Worm (Caenorhabditis elegans) whole organism, L3 larva: Measurements from ENCODE around the gene flwr-1.
"Not testable (repeated sequence)": the region's sequence is repeated elsewhere in the genome, so short reads cannot be mapped to it uniquely, and the experiment has no call there.

Source experiments
- ZK546.5 ChIP-seq: sonication (generic microtip); optimal IDR thresholded peaks from 2 replicates; lab custom pipeline; 2017; ENCODE audit warnings: missing biosample characterization, missing genetic modification characterization
- aly-2 ChIP-seq: fragments of 150-350 bp; optimal IDR thresholded peaks from 2 replicates; lab custom pipeline; 2014; ENCODE audit warnings: missing biosample characterization, missing genetic modification characterization
- ama-1 ChIP-seq: fragments of 150-350 bp; optimal IDR thresholded peaks from 2 replicates; lab custom pipeline; 2018
- ceh-16 ChIP-seq: sonication (generic microtip); optimal IDR thresholded peaks from 2 replicates; lab custom pipeline; 2017; ENCODE audit warnings: missing biosample characterization, missing genetic modification characterization
- ceh-28 ChIP-seq: fragments of 150-350 bp; optimal IDR thresholded peaks from 2 replicates; lab custom pipeline; 2014; ENCODE audit warnings: missing biosample characterization, missing genetic modification reagents, missing genetic modification characterization
- ceh-9 ChIP-seq: sonication (generic microtip); optimal IDR thresholded peaks from 2 replicates; lab custom pipeline; 2018; ENCODE audit warnings: missing biosample characterization, missing genetic modification characterization
- daf-12 ChIP-seq: fragments of 150-350 bp; optimal IDR thresholded peaks from 2 replicates; lab custom pipeline; 2014; ENCODE audit warnings: missing biosample characterization, missing genetic modification reagents, missing genetic modification characterization
- egl-27 ChIP-seq: sonication (generic microtip); optimal IDR thresholded peaks from 4 replicates; lab custom pipeline; 2017; ENCODE audit warnings: missing biosample characterization, missing genetic modification reagents, missing genetic modification characterization
- elt-2 ChIP-seq: sonication (generic microtip); optimal IDR thresholded peaks from 2 replicates; lab custom pipeline; 2016; ENCODE audit warnings: missing genetic modification reagents, mild to moderate bottlenecking, missing genetic modification characterization, missing compliant biosample characterization
- elt-3 ChIP-seq, 3 experiments: fragments of 150-350 bp in 1 of 3; sonication (generic microtip) in 2 of 3; optimal IDR thresholded peaks; 2 replicates in 2 of 3; 4 replicates in 1 of 3; lab custom pipeline; 2014 to 2017; ENCODE audit warnings: missing biosample characterization in 3 of 3, missing genetic modification characterization in 3 of 3
- eor-1 ChIP-seq, 2 experiments: fragments of 150-350 bp; optimal IDR thresholded peaks; 2 replicates each; lab custom pipeline; 2014 to 2018; ENCODE audit warnings: missing biosample characterization in 2 of 2, missing genetic modification characterization in 2 of 2
- fkh-10 ChIP-seq: sonication (generic microtip); optimal IDR thresholded peaks from 2 replicates; lab custom pipeline; 2017; ENCODE audit warnings: missing biosample characterization, missing genetic modification reagents, missing genetic modification characterization
- hmg-11 ChIP-seq: sonication (generic microtip); optimal IDR thresholded peaks from 2 replicates; lab custom pipeline; 2016; ENCODE audit warnings: missing genetic modification characterization, missing compliant biosample characterization
- jun-1 ChIP-seq: fragments of 150-350 bp; optimal IDR thresholded peaks from 2 replicates; lab custom pipeline; 2014; ENCODE audit warnings: missing biosample characterization, missing genetic modification reagents, missing genetic modification characterization
- lin-15B ChIP-seq: fragments of 150-350 bp; optimal IDR thresholded peaks from 2 replicates; lab custom pipeline; 2014; ENCODE audit warnings: missing biosample characterization, missing genetic modification characterization
- lin-39 ChIP-seq: fragments of 150-350 bp; optimal IDR thresholded peaks from 2 replicates; lab custom pipeline; 2018; ENCODE audit warnings: missing biosample characterization, missing genetic modification reagents, missing genetic modification characterization
- lsy-12 ChIP-seq: sonication (generic microtip); optimal IDR thresholded peaks from 2 replicates; lab custom pipeline; 2016; ENCODE audit warnings: mild to moderate bottlenecking, missing genetic modification characterization, missing compliant biosample characterization
- mml-1 ChIP-seq: fragments of 150-350 bp; sonication (generic microtip); optimal IDR thresholded peaks from 3 replicates; lab custom pipeline; 2014; ENCODE audit warnings: missing biosample characterization, missing genetic modification characterization
- nhr-12 ChIP-seq: fragments of 150-350 bp; optimal IDR thresholded peaks from 2 replicates; lab custom pipeline; 2014; ENCODE audit warnings: missing biosample characterization, missing genetic modification characterization
- nhr-23 ChIP-seq: fragments of 150-350 bp; optimal IDR thresholded peaks from 2 replicates; lab custom pipeline; 2014; ENCODE audit warnings: missing biosample characterization, missing genetic modification reagents, missing genetic modification characterization
- nhr-237 ChIP-seq: fragments of 150-350 bp; optimal IDR thresholded peaks from 2 replicates; lab custom pipeline; 2014; ENCODE audit warnings: missing biosample characterization, missing genetic modification characterization
- nhr-28 ChIP-seq: fragments of 150-350 bp; optimal IDR thresholded peaks from 2 replicates; lab custom pipeline; 2014; ENCODE audit warnings: missing biosample characterization, missing genetic modification characterization
- nhr-43 ChIP-seq: sonication (generic microtip); optimal IDR thresholded peaks from 2 replicates; lab custom pipeline; 2016; ENCODE audit warnings: mild to moderate bottlenecking, missing genetic modification characterization, missing compliant biosample characterization; ENCODE audit not compliant: poor library complexity, severe bottlenecking
- nhr-67 ChIP-seq: fragments of 150-350 bp; optimal IDR thresholded peaks from 2 replicates; lab custom pipeline; 2014; ENCODE audit warnings: missing biosample characterization, missing genetic modification characterization
- nhr-76 ChIP-seq: fragments of 150-350 bp; sonication (generic microtip); optimal IDR thresholded peaks from 5 replicates; lab custom pipeline; 2014; ENCODE audit warnings: missing biosample characterization, missing genetic modification characterization
- pha-4 ChIP-seq: fragments of 150-350 bp; optimal IDR thresholded peaks from 2 replicates; lab custom pipeline; 2014; ENCODE audit warnings: missing biosample characterization, missing genetic modification reagents, missing genetic modification characterization
- pqm-1 ChIP-seq: fragments of 150-350 bp; optimal IDR thresholded peaks from 2 replicates; lab custom pipeline; 2017; ENCODE audit warnings: missing biosample characterization, missing genetic modification characterization, inconsistent platforms
- sea-2 ChIP-seq: fragments of 150-350 bp; sonication (generic microtip); optimal IDR thresholded peaks from 4 replicates; lab custom pipeline; 2014; ENCODE audit warnings: missing biosample characterization, missing genetic modification reagents, missing genetic modification characterization
- snpc-4 ChIP-seq: fragments of 150-350 bp; optimal IDR thresholded peaks from 2 replicates; lab custom pipeline; 2014; ENCODE audit warnings: missing biosample characterization, missing genetic modification characterization
- unc-39 ChIP-seq: sonication (generic microtip); optimal IDR thresholded peaks from 4 replicates; lab custom pipeline; 2017; ENCODE audit warnings: missing biosample characterization, missing genetic modification characterization
- unc-62 ChIP-seq: fragments of 150-350 bp; sonication (generic microtip); optimal IDR thresholded peaks from 4 replicates; lab custom pipeline; 2014; ENCODE audit warnings: missing biosample characterization, missing genetic modification reagents, missing genetic modification characterization
- ztf-4 ChIP-seq: fragments of 150-350 bp; optimal IDR thresholded peaks from 2 replicates; lab custom pipeline; 2014; ENCODE audit warnings: missing biosample characterization, missing genetic modification characterization

Gene flwr-1

DNA sequence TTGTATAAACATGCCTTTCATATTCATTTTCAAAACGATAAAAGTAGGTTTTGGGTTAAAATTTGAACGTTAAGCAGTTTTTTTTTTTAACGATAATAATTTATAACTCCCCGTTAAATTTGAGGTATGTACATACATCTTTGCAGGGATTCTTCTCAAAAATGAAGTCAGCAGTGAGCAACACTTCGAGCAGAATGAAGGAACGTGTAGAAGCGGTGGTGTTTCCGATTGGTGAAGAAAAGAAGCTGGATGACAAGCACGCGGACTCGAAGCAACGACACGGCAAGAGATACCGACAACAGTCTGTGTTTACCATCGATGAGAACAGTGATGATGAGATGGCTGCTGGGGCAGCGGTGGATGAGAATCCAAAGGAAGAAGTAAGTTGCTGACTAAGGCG, 3.0 kb upstream of the flwr-1 start:
- TF ChIP-seq nhr-43 (no peak), nhr-67 (tag; lab: Kevin White, UChicago) (no peak), jun-1 (tag; lab: Kevin White, UChicago) (no peak), lin-15B (tag; lab: Kevin White, UChicago) (no peak), ama-1 (no peak), nhr-28 (tag; lab: Kevin White, UChicago) (no peak), elt-3 (tag; optimal IDR thresholded peaks at IDR 0.05; lab: Kevin White, UChicago) (no peak), unc-62 (GFP tag; lab: Kevin White, UChicago) (no peak), aly-2 (tag; lab: Kevin White, UChicago) (no peak), snpc-4 (tag; lab: Kevin White, UChicago) (no peak), egl-27 (tag; lab: Kevin White, UChicago) (no peak), ztf-4 (no peak), nhr-76 (tag; lab: Kevin White, UChicago) (no peak), daf-12 (tag; lab: Kevin White, UChicago) (no peak), sea-2 (no peak), ceh-16 (tag; lab: Kevin White, UChicago) (no peak), eor-1 (tag; optimal IDR thresholded peaks at IDR 0.05; lab: Kevin White, UChicago) (no peak)

ce11 chrX:14969615-14970014, 456 bp downstream of the flwr-1 start:
- TF ChIP-seq lsy-12 (tag; lab: Kevin White, UChicago) (no peak), ama-1 (no peak), elt-2 (tag; lab: Kevin White, UChicago) (peak; percentile 9)

- not testable (repeated sequence) for TF ChIP-seq ztf-4; pha-4 (tag; lab: Kevin White, UChicago); egl-27 (tag; lab: Kevin White, UChicago)
- TF ChIP-seq, all 47 proteins: peak for 0; not testable (repeated sequence) for 47
Measured at ce11 chrX:14966515-14966914, 3.6 kb downstream of the flwr-1 start, which contains the start of gene F20D1.22. F20D1.22 (plus strand) TSS chrX:14966815.

- no peak for TF ChIP-seq unc-39 (tag; lab: Kevin White, UChicago)
- TF ChIP-seq nhr-12 (tag; lab: Kevin White, UChicago), result no peak
- TF ChIP-seq snpc-4 (tag; lab: Kevin White, UChicago), result no peak
- TF ChIP-seq nhr-43, result no peak
- TF ChIP-seq lsy-12 (tag; lab: Kevin White, UChicago), result no peak
- TF ChIP-seq pha-4 (tag; lab: Kevin White, UChicago), result no peak
- TF ChIP-seq eor-1 (tag; optimal IDR thresholded peaks at IDR 0.05; lab: Kevin White, UChicago), result no peak
- no peak for TF ChIP-seq nhr-76 (tag; lab: Kevin White, UChicago)
- no peak for TF ChIP-seq ZK546.5 (tag; lab: Kevin White, UChicago)
- no peak for TF ChIP-seq ama-1
- TF ChIP-seq daf-12 (tag; lab: Kevin White, UChicago), result no peak
- no peak for TF ChIP-seq egl-27 (tag; lab: Kevin White, UChicago)
- no peak for TF ChIP-seq sea-2
- no peak for TF ChIP-seq pqm-1
Measured at ce11 chrX:14965761-14966160, 4.3 kb downstream of the flwr-1 start, which contains the start of gene F45B8.5. F45B8.5 (plus strand) TSS chrX:14966061.

- no peak for TF ChIP-seq unc-39 (tag; lab: Kevin White, UChicago)
- TF ChIP-seq nhr-237 (tag; lab: Kevin White, UChicago), result no peak
- no peak for TF ChIP-seq mml-1 (tag; lab: Kevin White, UChicago)
- no peak for TF ChIP-seq ceh-28 (tag; lab: Kevin White, UChicago)
- TF ChIP-seq daf-12 (tag; lab: Kevin White, UChicago), result no peak
- TF ChIP-seq aly-2 (tag; lab: Kevin White, UChicago), result no peak
Measured at ce11 chrX:14964253-14964652, 5.8 kb downstream of the flwr-1 start, which contains the start of gene rgs-11. rgs-11 (plus strand) TSS chrX:14964553.

- TF ChIP-seq ceh-16 (tag; lab: Kevin White, UChicago), result no peak
- no peak for TF ChIP-seq nhr-23 (tag; lab: Kevin White, UChicago)
- no peak for TF ChIP-seq nhr-76 (tag; lab: Kevin White, UChicago)
- TF ChIP-seq pha-4 (tag; lab: Kevin White, UChicago), result no peak
- TF ChIP-seq jun-1 (tag; lab: Kevin White, UChicago), result no peak
- no peak for TF ChIP-seq lin-39 (tag; lab: Kevin White, UChicago)
- TF ChIP-seq ceh-9 (tag; lab: Kevin White, UChicago), result no peak
- no peak for TF ChIP-seq nhr-28 (tag; lab: Kevin White, UChicago)
- no peak for TF ChIP-seq hmg-11 (tag; lab: Kevin White, UChicago)
- TF ChIP-seq fkh-10, result no peak
- no peak for TF ChIP-seq pqm-1
Measured at ce11 chrX:14962456-14962855, 7.6 kb downstream of the flwr-1 start, which contains the start of gene rgs-10. rgs-10 (plus strand) TSS chrX:14962756.
